Fruit fly (Drosophila melanogaster): Measurements from ENCODE around the gene Cp38.
A peak's percentile ranks its signal among the peaks of the same experiment; 100 is the strongest.

- no peak for TF ChIP-seq CG16779 (GFP tag; IDR thresholded peaks at IDR 0.05)
- TF ChIP-seq CG7357 (GFP tag; IDR thresholded peaks at IDR 0.05), result 0 out of 3 replicates have a peak, but pooled peaks have one; percentile 38
- no peak for TF ChIP-seq CG11398 (GFP tag; optimal IDR thresholded peaks at IDR 0.05)
- TF ChIP-seq slbo (GFP tag; IDR thresholded peaks at IDR 0.05), result peak; percentile 69
- no peak for TF ChIP-seq rib (GFP tag; IDR thresholded peaks at IDR 0.05)
- TF ChIP-seq kni (GFP tag; optimal IDR thresholded peaks at IDR 0.05), result no peak
- TF ChIP-seq pan (optimal IDR thresholded peaks at IDR 0.05), result no peak
- TF ChIP-seq pan (GFP tag; optimal IDR thresholded peaks at IDR 0.05 in 1 of 2, IDR thresholded peaks at IDR 0.05 in 1 of 2), result peak in 1 of 2 experiments; percentile 41
- peak; percentile 42; the same call in 1 of the 2 replicates for TF ChIP-seq seq (GFP tag; IDR thresholded peaks at IDR 0.05)
- peak; percentile 52 for TF ChIP-seq Ptx1 (GFP tag; IDR thresholded peaks at IDR 0.05)
- no peak for TF ChIP-seq CG6813 (GFP tag; optimal IDR thresholded peaks at IDR 0.05)
- peak; percentile 50; the same call in 1 of the 2 replicates for TF ChIP-seq Doc2 (GFP tag; IDR thresholded peaks at IDR 0.05)
- TF ChIP-seq Bgb (GFP tag; IDR thresholded peaks at IDR 0.05; ENCODE audit: partially characterized antibody), result no peak
Measured at dm6 chrX:8493473-8493872, 11.8 kb downstream of the Cp38 start.
